Fruit fly (Drosophila melanogaster): ENCODE data around the gene nis.

nis gene

dm6 chr2L:1620797-1621196 is 33.8 kb upstream of the nis start (continued):
- TF ChIP-seq caup (GFP tag; optimal IDR thresholded peaks at IDR 0.05; ENCODE audit: severe bottlenecking) (peak; percentile 75), Hey (tag; optimal IDR thresholded peaks at IDR 0.05) (no peak), CHES-1-like (GFP tag; optimal IDR thresholded peaks at IDR 0.05) (peak; percentile 64), luna (GFP tag; optimal IDR thresholded peaks at IDR 0.05) (no peak), E2f1 (GFP tag; IDR thresholded peaks at IDR 0.05) (peak; percentile 66), row (GFP tag; IDR thresholded peaks at IDR 0.05) (peak; percentile 85), CG11560 (tag; IDR thresholded peaks at IDR 0.05) (peak; percentile 40; the same call in 1 of the 3 replicates), Sox102F (GFP tag; optimal IDR thresholded peaks at IDR 0.05) (peak; percentile 74), CG13296 (GFP tag; optimal IDR thresholded peaks at IDR 0.05) (peak; percentile 60), CG8281 (tag; optimal IDR thresholded peaks at IDR 0.05) (no peak), CG31441 (GFP tag; IDR thresholded peaks at IDR 0.05) (peak; percentile 55), Dp (GFP tag; optimal IDR thresholded peaks at IDR 0.05) (no peak), hkb (optimal IDR thresholded peaks at IDR 0.05) (no peak), hkb (GFP tag; IDR thresholded peaks at IDR 0.05) (peak; percentile 83), peb (GFP tag; IDR thresholded peaks at IDR 0.05) (no peak), Dll (GFP tag; IDR thresholded peaks at IDR 0.05; ENCODE audit: partially characterized antibody) (no peak), zen (tag; optimal IDR thresholded peaks at IDR 0.05) (no peak), z (GFP tag; IDR thresholded peaks at IDR 0.05) (no peak), eve (GFP tag; optimal IDR thresholded peaks at IDR 0.05) (peak in 1 of 2 experiments; percentile 78), MTF-1 (GFP tag; optimal IDR thresholded peaks at IDR 0.05; ENCODE audit: borderline replicate concordance) (no peak), CG42726 (GFP tag; IDR thresholded peaks at IDR 0.05; ENCODE audit: partially characterized antibody) (no peak), Opbp (GFP tag; IDR thresholded peaks at IDR 0.05; ENCODE audit: partially characterized antibody) (no peak), CG8924 (tag; optimal IDR thresholded peaks at IDR 0.05) (peak; percentile 50), CG4282 (GFP tag; optimal IDR thresholded peaks at IDR 0.05) (no peak), chif (GFP tag; optimal IDR thresholded peaks at IDR 0.05) (peak in 1 of 2 experiments; percentile 54), fd3F (GFP tag; optimal IDR thresholded peaks at IDR 0.05) (peak; percentile 46), H2.0 (GFP tag; IDR thresholded peaks at IDR 0.05) (peak; percentile 48), CG6791 (GFP tag; IDR thresholded peaks at IDR 0.05; ENCODE audit: partially characterized antibody) (no peak), CG4820 (GFP tag; optimal IDR thresholded peaks at IDR 0.05) (peak; percentile 51), CG10462 (GFP tag; optimal IDR thresholded peaks at IDR 0.05) (peak; percentile 20), gro (GFP tag; optimal IDR thresholded peaks at IDR 0.05) (peak; percentile 81), Kr (GFP tag; optimal IDR thresholded peaks at IDR 0.05) (no peak), Chrac-16 (GFP tag; optimal IDR thresholded peaks at IDR 0.05) (peak; percentile 59), BtbVII (GFP tag; optimal IDR thresholded peaks at IDR 0.05) (peak; percentile 70), onecut (GFP tag; IDR thresholded peaks at IDR 0.05) (peak; percentile 66), fd64A (GFP tag; optimal IDR thresholded peaks at IDR 0.05) (no peak), Asciz (GFP tag; optimal IDR thresholded peaks at IDR 0.05) (no peak), CG9817 (tag; optimal IDR thresholded peaks at IDR 0.05) (peak; percentile 71), Ets65A (GFP tag) (peak; percentile 93), kni (GFP tag; optimal IDR thresholded peaks at IDR 0.05) (no peak), B-H2 (GFP tag; optimal IDR thresholded peaks at IDR 0.05) (peak; percentile 42), Elba2 (GFP tag; optimal IDR thresholded peaks at IDR 0.05) (no peak), zf30C (GFP tag; optimal IDR thresholded peaks at IDR 0.05) (peak; percentile 49), gcm (GFP tag; optimal IDR thresholded peaks at IDR 0.05) (peak; percentile 26), HLH4C (GFP tag; IDR thresholded peaks at IDR 0.05; ENCODE audit: partially characterized antibody) (no peak), Atf3 (GFP tag; optimal IDR thresholded peaks at IDR 0.05) (peak; percentile 52), MBD-R2 (GFP tag; IDR thresholded peaks at IDR 0.05) (peak; percentile 49; the same call in 1 of the 2 replicates), Sox100B (GFP tag; optimal IDR thresholded peaks at IDR 0.05) (peak; percentile 59), pan (optimal IDR thresholded peaks at IDR 0.05) (no peak), pan (GFP tag; optimal IDR thresholded peaks at IDR 0.05 in 1 of 2, IDR thresholded peaks at IDR 0.05 in 1 of 2) (peak in 1 of 2 experiments; percentile 74)
